Worm (Caenorhabditis elegans): Measurements from ENCODE around the gene Y51H7C.8.

DNA sequence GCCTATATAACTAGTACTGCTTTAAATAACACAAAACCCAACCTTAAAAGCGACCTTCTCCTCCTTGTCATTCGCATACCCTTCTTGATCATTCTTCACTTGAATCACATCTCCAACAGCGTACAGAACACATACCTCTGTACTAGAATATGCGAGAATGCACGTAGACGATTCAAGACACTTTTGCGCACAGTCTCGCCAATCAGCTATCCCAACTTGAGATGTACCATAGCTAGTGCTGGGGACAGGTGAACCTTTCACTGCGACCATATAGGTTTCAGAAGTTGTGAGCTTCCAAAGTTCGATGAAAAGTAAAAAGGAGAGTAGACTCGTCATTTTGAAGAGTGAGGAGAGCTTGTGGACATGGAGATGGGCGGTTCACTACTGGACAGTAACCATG is 3.9 kb upstream of the Y51H7C.8 start, which contains the start of gene F54D12.8:
- no peak for TF ChIP-seq ceh-22 (tag; optimal IDR thresholded peaks at IDR 0.05)
- no peak for TF ChIP-seq C38D4.7 (GFP tag; optimal IDR thresholded peaks at IDR 0.05)
- TF ChIP-seq ceh-24 (tag; optimal IDR thresholded peaks at IDR 0.05): no peak
- TF ChIP-seq gmeb-2 (tag; optimal IDR thresholded peaks at IDR 0.05): no peak
- TF ChIP-seq F13H6.1 (tag; optimal IDR thresholded peaks at IDR 0.05): no peak
- TF ChIP-seq ama-1 (optimal IDR thresholded peaks at IDR 0.05): no peak
- no peak for TF ChIP-seq hlh-30 (tag; optimal IDR thresholded peaks at IDR 0.05; ENCODE audit: insufficient read depth)
- no peak for TF ChIP-seq C08G9.2 (tag; optimal IDR thresholded peaks at IDR 0.05)
- no peak for TF ChIP-seq npax-4 (tag; optimal IDR thresholded peaks at IDR 0.05)
- no peak for TF ChIP-seq unc-42 (tag; optimal IDR thresholded peaks at IDR 0.05)
- TF ChIP-seq pag-3 (tag; optimal IDR thresholded peaks at IDR 0.05; ENCODE audit: borderline replicate concordance): no peak
- TF ChIP-seq unc-3 (GFP tag; conservative IDR thresholded peaks at IDR 0.05): no peak
- no peak for TF ChIP-seq unc-3 (tag; optimal IDR thresholded peaks at IDR 0.05)
